Fruit fly (Drosophila melanogaster) Kc167 (cell line): ENCODE results near the gene CG16824.

Experiments used
- Myc ChIP-seq: fragments of >200 bp; optimal IDR thresholded peaks from 2 replicates; lab custom pipeline; 2017; ENCODE audit warnings: missing external identifiers
- Sin3A ChIP-seq: fragments of >200 bp; optimal IDR thresholded peaks from 2 replicates; lab custom pipeline; 2018; ENCODE audit warnings: missing external identifiers
- h ChIP-seq: fragments of >200 bp; optimal IDR thresholded peaks from 3 replicates; lab custom pipeline; 2018; ENCODE audit warnings: missing external identifiers
- insv ChIP-seq: fragments of >200 bp; optimal IDR thresholded peaks from 3 replicates; lab custom pipeline; 2018; ENCODE audit warnings: missing external identifiers
- psq ChIP-seq: fragments of >200 bp; optimal IDR thresholded peaks from 2 replicates; lab custom pipeline; 2017; ENCODE audit warnings: missing external identifiers
- ttk ChIP-seq: sonication (Bioruptor generic); optimal IDR thresholded peaks from 2 replicates; lab custom pipeline; 2017; ENCODE audit warnings: missing external identifiers

CG16824 gene

DNA sequence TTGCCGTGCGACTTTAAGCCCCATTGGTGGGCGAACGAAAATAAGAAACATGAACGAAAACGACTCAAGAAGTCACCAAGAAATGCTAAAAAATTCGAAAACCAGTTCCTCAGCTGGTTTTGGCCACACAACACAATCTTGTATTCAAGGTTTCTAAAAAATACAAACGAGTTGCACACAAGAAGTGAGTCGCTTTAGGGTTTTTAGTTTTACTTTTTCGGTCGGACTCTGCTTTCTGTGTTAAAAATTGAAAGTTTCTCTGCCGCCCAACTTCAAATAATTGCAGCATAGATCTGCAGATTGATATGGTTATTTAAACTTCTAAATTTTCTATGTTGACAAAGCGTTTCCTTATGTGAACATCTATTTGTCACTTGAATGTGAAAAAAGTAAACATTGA lies at the start of gene CG16824:
Gene CG16824 (plus strand): TSS at position 384 of the 400 bp plus-strand sequence.
- TF ChIP-seq h (lab: Kevin White, UChicago), result no peak
- no peak for TF ChIP-seq insv (lab: Kevin White, UChicago)
- no peak for TF ChIP-seq Myc
- no peak for TF ChIP-seq psq (lab: Kevin White, UChicago)
- no peak for TF ChIP-seq ttk
- no peak for TF ChIP-seq Sin3A (lab: Kevin White, UChicago)

DNA sequence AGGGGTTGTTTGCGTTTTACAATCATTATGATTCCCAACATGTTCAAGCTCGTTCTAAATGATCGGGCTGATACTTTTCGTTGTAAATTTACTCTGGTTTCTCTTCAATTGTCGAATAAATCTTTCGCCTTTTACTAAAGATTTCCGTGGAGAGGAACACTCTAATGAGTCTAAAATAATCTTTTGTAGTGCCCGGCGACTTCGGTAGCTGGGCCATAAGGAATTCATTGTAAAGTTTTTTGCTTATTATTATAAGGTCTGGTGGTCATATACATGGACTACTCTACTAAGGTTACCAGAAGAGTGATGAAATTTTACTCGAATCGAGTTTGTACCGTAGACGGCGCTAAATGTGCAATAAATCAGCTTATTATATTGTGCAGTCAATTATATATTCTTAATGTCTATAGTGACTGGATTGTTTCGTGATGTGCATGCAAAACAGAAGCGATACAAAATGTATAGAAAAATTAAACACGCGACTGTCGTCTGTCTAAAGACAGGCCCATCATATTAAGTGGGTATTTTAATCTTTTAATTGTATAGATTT lies 48.0 kb upstream of the CG16824 start:
- TF ChIP-seq Myc (no peak), insv (lab: Kevin White, UChicago) (no peak), psq (lab: Kevin White, UChicago) (no peak), ttk (no peak), h (lab: Kevin White, UChicago) (no peak), Sin3A (lab: Kevin White, UChicago) (no peak)

DNA sequence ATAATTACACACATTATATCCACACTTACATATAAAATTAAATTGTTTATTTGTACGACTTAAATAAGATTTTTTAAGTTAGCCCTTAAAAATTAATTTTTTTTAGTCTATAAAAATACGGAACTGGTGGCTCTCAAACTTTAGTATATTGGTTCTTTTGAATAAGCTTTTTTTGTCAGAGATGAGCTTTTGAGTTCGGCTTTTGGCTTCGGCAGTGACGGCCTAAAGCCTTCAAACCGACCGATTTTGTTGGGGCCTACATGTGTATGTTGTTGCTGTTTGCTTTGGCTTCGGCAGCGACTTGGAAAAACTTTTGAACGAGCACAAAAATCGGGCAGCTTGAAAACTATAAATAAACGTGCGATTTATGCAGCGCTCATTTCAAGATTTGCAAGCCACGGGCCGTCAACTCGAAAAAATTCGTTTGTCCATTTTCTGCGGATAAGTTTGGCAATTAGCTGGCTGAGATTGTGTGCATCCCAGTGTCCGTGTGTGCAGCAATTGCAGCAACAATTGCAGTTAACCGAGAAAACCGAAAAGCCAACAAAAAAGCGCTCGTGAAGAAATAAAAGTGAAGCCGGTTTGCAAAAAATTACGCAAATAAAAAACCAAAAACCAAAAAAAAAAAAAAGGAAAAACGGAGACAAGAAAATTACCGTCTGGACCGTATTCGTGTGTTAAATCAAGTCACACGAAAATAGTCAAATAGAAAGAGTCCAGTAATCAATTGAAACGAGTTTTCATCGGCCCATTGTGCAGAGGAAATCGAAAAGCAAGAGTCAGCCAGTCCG lies 46.8 kb upstream of the CG16824 start, which contains the start of gene CG16820:
Gene CG16820 (plus strand): TSS at position 378 of the 791 bp plus-strand sequence.
- TF ChIP-seq Myc (no peak), psq (lab: Kevin White, UChicago) (no peak), ttk (no peak), h (lab: Kevin White, UChicago) (no peak), insv (lab: Kevin White, UChicago) (no peak), Sin3A (lab: Kevin White, UChicago) (no peak)

DNA sequence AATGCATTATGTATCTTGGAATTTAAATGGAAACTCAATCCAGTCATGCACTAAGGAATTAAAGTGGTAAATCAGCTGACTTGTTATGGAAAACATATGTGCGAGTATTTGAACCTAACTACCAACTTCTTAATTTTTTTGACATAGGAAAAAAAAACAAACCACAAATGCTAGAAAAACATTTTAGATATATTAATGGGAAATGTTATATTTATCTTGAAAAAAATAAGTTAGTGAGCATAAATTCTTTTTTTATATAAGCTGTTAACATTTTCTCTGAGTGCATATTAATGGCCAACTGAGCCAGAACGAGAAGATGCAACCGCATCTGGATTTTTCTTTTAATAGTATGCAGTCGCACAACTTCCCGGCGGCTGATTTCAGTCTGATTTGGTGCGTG lies 41.6 kb upstream of the CG16824 start:
- TF ChIP-seq h (lab: Kevin White, UChicago), result no peak
- no peak for TF ChIP-seq insv (lab: Kevin White, UChicago)
- TF ChIP-seq Myc, result no peak
- no peak for TF ChIP-seq ttk
- TF ChIP-seq psq (lab: Kevin White, UChicago), result no peak
- TF ChIP-seq Sin3A (lab: Kevin White, UChicago), result no peak

DNA sequence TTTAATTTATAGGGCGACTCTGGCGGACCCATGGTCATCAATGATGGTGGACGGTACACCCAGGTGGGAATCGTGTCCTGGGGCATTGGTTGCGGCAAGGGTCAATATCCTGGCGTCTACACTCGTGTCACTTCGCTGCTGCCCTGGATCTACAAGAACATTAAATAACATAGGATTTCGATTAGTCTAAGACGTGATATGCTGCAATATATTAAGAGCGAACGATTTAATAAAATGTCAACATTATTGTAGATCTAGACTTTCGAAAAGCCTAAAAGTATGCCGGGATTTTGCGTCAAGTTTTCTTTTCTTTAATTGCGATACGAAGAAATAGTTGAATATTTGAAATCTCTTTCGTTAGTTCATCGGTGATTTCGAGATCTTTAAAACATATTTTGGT lies 35.6 kb upstream of the CG16824 start, which contains the start of gene Naa20B:
Gene Naa20B (plus strand): TSS at position 301 of the 400 bp plus-strand sequence.
- TF ChIP-seq h (lab: Kevin White, UChicago), result no peak
- TF ChIP-seq Myc, result no peak
- no peak for TF ChIP-seq Sin3A (lab: Kevin White, UChicago)
- no peak for TF ChIP-seq psq (lab: Kevin White, UChicago)
- TF ChIP-seq insv (lab: Kevin White, UChicago), result no peak
- no peak for TF ChIP-seq ttk

DNA sequence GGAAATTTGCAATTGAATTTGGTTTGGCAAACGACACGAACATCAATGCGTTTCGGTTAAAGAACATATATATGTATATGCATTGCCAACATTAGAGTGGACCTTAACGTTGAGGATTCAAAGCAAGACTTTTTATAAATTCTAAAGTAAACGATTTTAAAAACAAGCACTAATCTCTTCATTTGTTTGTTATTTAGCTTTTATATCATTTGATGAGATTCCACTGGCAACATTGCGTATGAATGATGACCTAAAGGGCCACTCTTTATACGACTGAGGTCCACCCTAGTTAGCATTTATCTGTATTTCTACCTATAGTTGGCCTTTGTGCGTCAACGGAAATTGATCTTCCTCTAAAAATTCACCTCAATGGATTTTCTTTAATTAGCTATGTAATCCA lies 34.1 kb upstream of the CG16824 start:
- no peak for TF ChIP-seq h (lab: Kevin White, UChicago)
- no peak for TF ChIP-seq psq (lab: Kevin White, UChicago)
- no peak for TF ChIP-seq Sin3A (lab: Kevin White, UChicago)
- no peak for TF ChIP-seq Myc
- no peak for TF ChIP-seq insv (lab: Kevin White, UChicago)
- TF ChIP-seq ttk, result no peak

DNA sequence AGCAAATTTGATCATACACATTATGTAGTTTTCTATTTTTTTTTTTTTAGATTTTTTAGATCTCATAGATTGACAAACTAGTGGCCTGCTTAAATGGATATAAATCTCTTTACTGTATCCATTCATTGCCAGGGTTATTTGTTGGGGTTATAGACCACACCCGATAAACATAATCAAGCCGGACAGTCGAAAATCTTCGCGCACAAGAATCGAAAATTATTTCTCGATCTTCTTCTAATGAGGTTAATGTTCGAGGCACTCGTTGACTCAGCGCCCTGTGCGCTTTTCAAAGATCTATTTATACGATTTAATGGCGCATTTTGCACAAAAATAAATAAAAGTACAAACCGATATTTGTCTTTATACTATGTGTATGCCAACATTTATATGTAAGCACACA lies 33.2 kb upstream of the CG16824 start, which contains the start of gene CG31730:
Gene CG31730 (minus strand): TSS at position 101 of the 400 bp plus-strand sequence.
- TF ChIP-seq ttk (no peak), Myc (no peak), Sin3A (lab: Kevin White, UChicago) (no peak), insv (lab: Kevin White, UChicago) (no peak), h (lab: Kevin White, UChicago) (no peak), psq (lab: Kevin White, UChicago) (no peak)

DNA sequence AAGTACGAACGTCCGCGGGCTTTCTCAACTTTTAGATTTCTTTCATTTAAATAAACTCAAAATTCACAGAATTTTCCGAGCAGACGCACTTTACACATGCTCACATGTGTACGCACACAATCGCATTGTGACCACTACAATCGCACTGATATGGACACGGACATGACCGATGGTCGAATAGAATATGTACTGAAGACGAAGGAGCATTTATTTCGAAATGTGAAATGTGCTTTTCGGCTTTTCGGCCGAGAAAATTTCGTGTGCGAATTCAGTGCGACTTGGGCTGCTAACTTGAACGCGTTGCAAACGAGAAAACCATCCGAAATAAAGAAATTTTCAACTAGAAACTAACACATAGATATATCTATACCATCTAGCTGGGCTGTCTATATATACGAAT lies 32.1 kb upstream of the CG16824 start, which contains the start of gene CG44085:
Gene CG44085 (plus strand): TSS at position 269 of the 400 bp plus-strand sequence.
- TF ChIP-seq h (lab: Kevin White, UChicago), result no peak
- no peak for TF ChIP-seq ttk
- TF ChIP-seq psq (lab: Kevin White, UChicago), result no peak
- no peak for TF ChIP-seq Myc
- TF ChIP-seq Sin3A (lab: Kevin White, UChicago), result no peak
- no peak for TF ChIP-seq insv (lab: Kevin White, UChicago)

DNA sequence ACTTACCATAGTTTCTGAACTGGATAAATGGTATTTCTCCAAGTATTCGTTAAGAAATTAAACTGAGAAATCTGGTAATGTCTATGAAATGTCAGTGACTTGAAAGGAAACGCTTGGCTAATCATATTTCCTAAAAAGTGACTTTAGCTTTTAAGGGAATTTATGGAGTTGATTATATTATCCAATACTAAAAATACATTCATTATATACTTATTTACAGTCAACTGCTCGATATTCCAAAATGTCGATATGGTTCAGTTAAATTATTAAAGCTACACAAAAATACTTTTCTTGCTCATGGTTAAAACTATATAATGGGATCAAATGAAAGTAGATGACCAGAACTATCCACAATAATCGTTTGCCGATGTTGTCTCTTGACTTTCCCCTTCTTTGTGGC lies 27.0 kb upstream of the CG16824 start, which contains the start of gene CG31848:
Gene CG31848 (minus strand): TSS at position 101 of the 400 bp plus-strand sequence.
- TF ChIP-seq Sin3A (lab: Kevin White, UChicago), result no peak
- no peak for TF ChIP-seq h (lab: Kevin White, UChicago)
- TF ChIP-seq Myc, result no peak
- TF ChIP-seq ttk, result no peak
- no peak for TF ChIP-seq psq (lab: Kevin White, UChicago)
- TF ChIP-seq insv (lab: Kevin White, UChicago), result no peak

DNA sequence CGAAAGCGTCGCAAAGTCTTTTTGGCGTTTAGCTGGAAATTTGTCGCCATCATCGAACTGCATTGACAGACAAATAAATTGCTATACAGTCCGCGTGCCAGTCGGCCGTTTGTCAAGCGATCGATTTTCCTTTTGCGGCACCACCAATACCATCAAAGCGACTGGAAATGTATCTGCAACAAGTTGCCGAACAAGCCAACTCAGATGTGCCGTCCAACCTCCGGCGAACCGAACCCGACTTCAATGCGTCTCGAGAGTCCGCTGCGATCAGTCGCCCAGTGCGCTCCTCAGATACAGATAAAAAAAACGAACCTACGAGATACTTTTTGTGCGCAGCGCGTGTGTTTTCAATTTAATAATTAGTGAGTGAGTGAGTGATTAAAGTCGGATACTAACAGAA lies 26.2 kb upstream of the CG16824 start:
- TF ChIP-seq Sin3A (lab: Kevin White, UChicago) (no peak), Myc (no peak), psq (lab: Kevin White, UChicago) (no peak), insv (lab: Kevin White, UChicago) (no peak), h (lab: Kevin White, UChicago) (no peak), ttk (no peak)

DNA sequence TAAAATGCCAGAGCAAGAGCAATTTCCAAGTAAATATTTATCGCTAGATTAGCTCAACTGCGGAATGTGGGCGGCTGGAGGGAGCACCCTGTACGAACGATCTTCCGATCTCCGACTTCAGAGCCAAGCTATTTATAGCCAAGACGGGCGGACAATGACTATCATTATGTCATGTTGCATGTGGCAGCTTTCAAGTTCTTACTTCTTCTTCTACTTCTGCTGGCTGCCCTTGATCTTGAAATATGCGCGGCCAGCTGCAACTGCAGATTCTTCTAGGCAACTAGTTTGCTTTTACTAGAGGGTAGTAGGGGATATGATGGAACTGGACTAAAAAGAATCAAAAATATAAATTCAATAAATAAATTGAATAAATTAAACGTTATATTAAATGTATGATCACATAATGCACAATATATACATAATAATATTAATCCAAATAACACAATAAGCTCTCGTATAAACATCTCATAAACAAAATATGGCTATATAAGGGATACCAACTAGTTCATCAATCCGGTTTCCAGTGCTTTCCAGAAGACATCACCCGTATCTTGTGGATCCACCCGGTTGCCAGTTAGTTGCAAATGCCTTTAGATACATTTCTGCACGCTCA lies 24.7 kb upstream of the CG16824 start:
- TF ChIP-seq h (lab: Kevin White, UChicago) (no peak), Sin3A (lab: Kevin White, UChicago) (no peak), insv (lab: Kevin White, UChicago) (no peak), Myc (no peak), ttk (no peak), psq (lab: Kevin White, UChicago) (no peak)
